Fruit fly (Drosophila melanogaster): ENCODE data around the gene CG13116.

CG13116 gene

dm6 chr2L:9758856-9759255 is 29.1 kb downstream of the CG13116 start (continued):
- TF ChIP-seq ems (GFP tag; optimal IDR thresholded peaks at IDR 0.05) (peak; percentile 45), CG16863 (GFP tag; optimal IDR thresholded peaks at IDR 0.05) (peak; percentile 44), Asciz (GFP tag; optimal IDR thresholded peaks at IDR 0.05) (no peak), CG13624 (GFP tag; optimal IDR thresholded peaks at IDR 0.05) (peak; percentile 47), btn (GFP tag; optimal IDR thresholded peaks at IDR 0.05) (no peak), CG10431 (GFP tag; optimal IDR thresholded peaks at IDR 0.05) (peak; percentile 94), gsb (GFP tag; IDR thresholded peaks at IDR 0.05) (peak; percentile 48), gt (GFP tag; IDR thresholded peaks at IDR 0.05) (no peak), PHDP (tag; optimal IDR thresholded peaks at IDR 0.05) (peak; percentile 20), HmgZ (tag; optimal IDR thresholded peaks at IDR 0.05) (peak; percentile 74), crol (GFP tag; IDR thresholded peaks at IDR 0.05) (peak; percentile 99), stwl (tag; optimal IDR thresholded peaks at IDR 0.05) (peak; percentile 83), unc-4 (GFP tag; IDR thresholded peaks at IDR 0.05; ENCODE audit: partially characterized antibody) (peak; percentile 95), dimm (GFP tag; IDR thresholded peaks at IDR 0.05) (no peak), CG7786 (GFP tag; optimal IDR thresholded peaks at IDR 0.05) (peak; percentile 52), CG30431 (GFP tag; optimal IDR thresholded peaks at IDR 0.05) (no peak), CG13424 (tag; optimal IDR thresholded peaks at IDR 0.05) (peak; percentile 50), CG11247 (GFP tag; IDR thresholded peaks at IDR 0.05) (peak; percentile 59; the same call in 1 of the 2 replicates), Hand (GFP tag; optimal IDR thresholded peaks at IDR 0.05) (no peak), so (GFP tag; IDR thresholded peaks at IDR 0.05) (0 out of 3 replicates have a peak, but pooled peaks have one; percentile 24), NFAT (GFP tag; IDR thresholded peaks at IDR 0.05) (peak; percentile 86), sc (optimal IDR thresholded peaks at IDR 0.05) (no peak), sc (GFP tag; optimal IDR thresholded peaks at IDR 0.05) (no peak), Gsc (GFP tag; IDR thresholded peaks at IDR 0.05) (no peak), CG14710 (tag; optimal IDR thresholded peaks at IDR 0.05) (peak; percentile 53), jumu (GFP tag; optimal IDR thresholded peaks at IDR 0.05) (peak; percentile 48), Mrtf (GFP tag; IDR thresholded peaks at IDR 0.05) (peak; percentile 54; the same call in 1 of the 3 replicates), z (GFP tag; IDR thresholded peaks at IDR 0.05) (no peak), CG12104 (GFP tag; optimal IDR thresholded peaks at IDR 0.05) (no peak), CG4424 (GFP tag; optimal IDR thresholded peaks at IDR 0.05) (no peak), Lpt (GFP tag; optimal IDR thresholded peaks at IDR 0.05) (no peak), CG33213 (GFP tag; optimal IDR thresholded peaks at IDR 0.05) (peak; percentile 53), Six4 (GFP tag; optimal IDR thresholded peaks at IDR 0.05) (no peak), CG10959 (GFP tag; IDR thresholded peaks at IDR 0.05) (0 out of 2 replicates have a peak, but pooled peaks have one; percentile 29), Opbp (GFP tag; IDR thresholded peaks at IDR 0.05; ENCODE audit: partially characterized antibody) (peak; percentile 95), sima (GFP tag; optimal IDR thresholded peaks at IDR 0.05) (no peak), CG3847 (GFP tag; IDR thresholded peaks at IDR 0.05) (peak; percentile 68), klu (GFP tag; IDR thresholded peaks at IDR 0.05) (no peak; the same call in 1 of the 2 replicates), CG10543 (GFP tag; optimal IDR thresholded peaks at IDR 0.05) (peak; percentile 16), HHEX (GFP tag; optimal IDR thresholded peaks at IDR 0.05) (no peak), CG9727 (GFP tag; optimal IDR thresholded peaks at IDR 0.05) (peak; percentile 46), fd96Cb (tag; optimal IDR thresholded peaks at IDR 0.05) (no peak), cg (GFP tag; optimal IDR thresholded peaks at IDR 0.05) (peak; percentile 25), CG43689 (GFP tag; IDR thresholded peaks at IDR 0.05) (no peak), CG10209 (GFP tag; optimal IDR thresholded peaks at IDR 0.05) (peak; percentile 35), Kr (GFP tag; optimal IDR thresholded peaks at IDR 0.05) (no peak), CG33557 (GFP tag; optimal IDR thresholded peaks at IDR 0.05) (no peak), CG3281 (GFP tag; optimal IDR thresholded peaks at IDR 0.05) (peak; percentile 48), Hr51 (GFP tag; optimal IDR thresholded peaks at IDR 0.05) (peak in 1 of 2 experiments; percentile 57), CG10321 (GFP tag; IDR thresholded peaks at IDR 0.05) (0 out of 2 replicates have a peak, but pooled peaks have one; percentile 18), Blimp-1 (GFP tag; optimal IDR thresholded peaks at IDR 0.05) (no peak)
